Fruit fly (Drosophila melanogaster): ENCODE measurements around the gene TTLL4B.

dm6 chr2L:3853507-3854030 is 8.9 kb upstream of the TTLL4B start:
- TF ChIP-seq h (optimal IDR thresholded peaks at IDR 0.05): no peak
- TF ChIP-seq ttk (optimal IDR thresholded peaks at IDR 0.05): no peak
- TF ChIP-seq psq (optimal IDR thresholded peaks at IDR 0.05): no peak
- no peak for TF ChIP-seq Myc (optimal IDR thresholded peaks at IDR 0.05)

Measured in Kc167 (cell line).